8 worm cellular contexts compared by ENCODE assay signal in the genomic region with DNA sequence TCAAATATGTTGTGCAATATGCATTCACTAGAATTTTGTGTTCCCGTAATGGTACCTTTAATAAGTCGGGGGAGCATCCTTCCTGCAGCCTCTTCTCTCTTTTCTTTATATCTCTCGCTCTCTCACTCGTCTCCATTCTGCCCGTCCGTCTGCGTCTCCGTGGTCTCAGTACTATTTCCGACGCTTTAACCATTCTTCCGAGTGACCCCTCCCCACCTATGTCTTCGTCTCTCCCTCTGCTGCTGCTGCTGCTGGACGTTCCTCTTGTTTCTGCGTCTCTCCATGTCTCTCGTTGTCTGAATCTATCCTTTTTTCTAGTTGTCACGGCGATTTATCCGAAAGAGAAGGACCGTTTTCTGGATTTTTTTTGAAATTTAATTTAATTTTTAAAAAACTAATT.
TF ChIP-seq lines count a peak whose summit lies in the region.

No protein-coding gene starts in this region.

TF ChIP-seq in whole organism, L1 larva, 84 proteins besides CTCF, POLR2A, EP300 and RAD21 (continues in another document):
- TF ChIP-seq ztf-11 (tag; optimal IDR thresholded peaks at IDR 0.05; lab: Kevin White, UChicago), result peak in 1 of 2 experiments; percentile 63
- TF ChIP-seq hpl-2 (GFP tag; optimal IDR thresholded peaks at IDR 0.05; lab: Kevin White, UChicago), result no peak
- TF ChIP-seq egl-13 (tag; optimal IDR thresholded peaks at IDR 0.05; lab: Kevin White, UChicago), result peak; percentile 66
- TF ChIP-seq snu-23 (GFP tag; optimal IDR thresholded peaks at IDR 0.05; lab: Kevin White, UChicago), result peak; percentile 86
- TF ChIP-seq mdl-1 (tag; optimal IDR thresholded peaks at IDR 0.05; lab: Kevin White, UChicago), result peak in 1 of 2 experiments; percentile 62
- TF ChIP-seq nhr-77 (tag; optimal IDR thresholded peaks at IDR 0.05; lab: Kevin White, UChicago), result peak; percentile 9
- TF ChIP-seq egl-27 (tag; optimal IDR thresholded peaks at IDR 0.05; lab: Kevin White, UChicago), result no peak
- peak; percentile 64 for TF ChIP-seq fos-1 (tag; optimal IDR thresholded peaks at IDR 0.05; lab: Kevin White, UChicago)
- TF ChIP-seq skn-1 (tag; optimal IDR thresholded peaks at IDR 0.05; lab: Kevin White, UChicago), result peak; percentile 72

TF ChIP-seq in whole organism, L2 larva, 48 proteins besides CTCF, POLR2A, EP300 and RAD21 (continues in another document):
- peak; percentile 40 for TF ChIP-seq crh-2 (tag; optimal IDR thresholded peaks at IDR 0.05; lab: Kevin White, UChicago)
- TF ChIP-seq ztf-1 (GFP tag; conservative IDR thresholded peaks at IDR 0.05; lab: Robert Waterston, UW), result no peak
- TF ChIP-seq C34F6.9 (tag; optimal IDR thresholded peaks at IDR 0.05; lab: Kevin White, UChicago), result peak; percentile 62
- TF ChIP-seq unc-55 (GFP tag; optimal IDR thresholded peaks at IDR 0.05; lab: Kevin White, UChicago), result peak; percentile 69
- no peak for TF ChIP-seq skn-1 (tag; optimal IDR thresholded peaks at IDR 0.05; lab: Kevin White, UChicago)
- TF ChIP-seq elt-3 (tag; optimal IDR thresholded peaks at IDR 0.05; lab: Kevin White, UChicago), result no peak
- peak; percentile 56 for TF ChIP-seq gmeb-1 (tag; optimal IDR thresholded peaks at IDR 0.05; lab: Kevin White, UChicago)
- TF ChIP-seq sma-3 (GFP tag; optimal IDR thresholded peaks at IDR 0.05; lab: Kevin White, UChicago), result peak; percentile 56
- TF ChIP-seq egl-27 (tag; optimal IDR thresholded peaks at IDR 0.05; lab: Kevin White, UChicago), result peak; percentile 42
- TF ChIP-seq zag-1 (tag; optimal IDR thresholded peaks at IDR 0.05; lab: Kevin White, UChicago), result peak; percentile 15
- peak; percentile 98 for TF ChIP-seq F13H6.1 (tag; optimal IDR thresholded peaks at IDR 0.05; lab: Kevin White, UChicago)

TF ChIP-seq in whole organism, L3 larva, 47 proteins besides CTCF, POLR2A, EP300 and RAD21 (continues in another document):
- TF ChIP-seq unc-62 (GFP tag; optimal IDR thresholded peaks at IDR 0.05; lab: Kevin White, UChicago), result no peak
- no peak for TF ChIP-seq nhr-43 (tag; optimal IDR thresholded peaks at IDR 0.05; lab: Kevin White, UChicago; ENCODE audit: poor library complexity, severe bottlenecking)
- TF ChIP-seq egl-5 (tag; optimal IDR thresholded peaks at IDR 0.05; lab: Kevin White, UChicago), result no peak
- TF ChIP-seq nhr-28 (tag; optimal IDR thresholded peaks at IDR 0.05; lab: Kevin White, UChicago), result no peak
- TF ChIP-seq nhr-76 (tag; optimal IDR thresholded peaks at IDR 0.05; lab: Kevin White, UChicago), result no peak
- TF ChIP-seq lsy-12 (tag; optimal IDR thresholded peaks at IDR 0.05; lab: Kevin White, UChicago), result no peak
- TF ChIP-seq elt-1 (tag; optimal IDR thresholded peaks at IDR 0.05; lab: Kevin White, UChicago), result no peak
- no peak for TF ChIP-seq ceh-82 (tag; optimal IDR thresholded peaks at IDR 0.05; lab: Kevin White, UChicago)
- TF ChIP-seq mml-1 (tag; optimal IDR thresholded peaks at IDR 0.05; lab: Kevin White, UChicago), result no peak
- TF ChIP-seq ceh-28 (tag; optimal IDR thresholded peaks at IDR 0.05; lab: Kevin White, UChicago), result peak; percentile 52
- TF ChIP-seq fkh-10 (GFP tag; optimal IDR thresholded peaks at IDR 0.05; lab: Kevin White, UChicago), result no peak
- TF ChIP-seq eor-1 (tag; optimal IDR thresholded peaks at IDR 0.05; lab: Kevin White, UChicago), result no peak

TF ChIP-seq in whole organism, L4 larva, 104 proteins besides CTCF, POLR2A, EP300 and RAD21 (continues in another document):
- no peak for TF ChIP-seq Y5F2A.4 (GFP tag; optimal IDR thresholded peaks at IDR 0.05; lab: Kevin White, UChicago)
- peak; percentile 37; the same call in 1 of the 2 replicates for TF ChIP-seq T26A8.4 (GFP tag; IDR thresholded peaks at IDR 0.05; lab: Robert Waterston, UW)
- TF ChIP-seq R02D3.7 (tag; optimal IDR thresholded peaks at IDR 0.05; lab: Kevin White, UChicago), result no peak
- no peak for TF ChIP-seq lir-3 (tag; optimal IDR thresholded peaks at IDR 0.05; lab: Kevin White, UChicago)
- TF ChIP-seq ceh-82 (tag; optimal IDR thresholded peaks at IDR 0.05; lab: Kevin White, UChicago), result no peak
- TF ChIP-seq ceh-44 (GFP tag; IDR thresholded peaks at IDR 0.05; lab: Robert Waterston, UW), result no peak
- TF ChIP-seq spr-3 (GFP tag; optimal IDR thresholded peaks at IDR 0.05; lab: Kevin White, UChicago), result no peak
- peak; percentile 48 for TF ChIP-seq dpl-1 (GFP tag; optimal IDR thresholded peaks at IDR 0.05; lab: Kevin White, UChicago)
- TF ChIP-seq attf-4 (tag; optimal IDR thresholded peaks at IDR 0.05; lab: Kevin White, UChicago), result no peak
- peak; percentile 67 for TF ChIP-seq dve-1 (tag; optimal IDR thresholded peaks at IDR 0.05; lab: Kevin White, UChicago; ENCODE audit: insufficient read depth)
- TF ChIP-seq ces-1 (GFP tag; optimal IDR thresholded peaks at IDR 0.05; lab: Kevin White, UChicago), result no peak
- no peak for TF ChIP-seq zip-11 (GFP tag; IDR thresholded peaks at IDR 0.05; lab: Robert Waterston, UW)

TF ChIP-seq in whole organism, late embryonic, 69 proteins besides CTCF, POLR2A, EP300 and RAD21 (continues in another document):
- TF ChIP-seq gmeb-2 (tag; optimal IDR thresholded peaks at IDR 0.05; lab: Kevin White, UChicago), result no peak
- TF ChIP-seq ceh-34 (tag; optimal IDR thresholded peaks at IDR 0.05; lab: Kevin White, UChicago), result peak; percentile 49
- TF ChIP-seq fkh-10 (GFP tag; optimal IDR thresholded peaks at IDR 0.05; lab: Kevin White, UChicago), result no peak
- no peak for TF ChIP-seq K02D7.2 (tag; optimal IDR thresholded peaks at IDR 0.05; lab: Kevin White, UChicago)
- no peak for TF ChIP-seq C38D4.7 (GFP tag; optimal IDR thresholded peaks at IDR 0.05; lab: Kevin White, UChicago)
- TF ChIP-seq unc-42 (tag; optimal IDR thresholded peaks at IDR 0.05; lab: Kevin White, UChicago), result peak; percentile 36
- TF ChIP-seq ceh-31 (tag; optimal IDR thresholded peaks at IDR 0.05; lab: Kevin White, UChicago), result peak; percentile 81
- peak; percentile 83 for TF ChIP-seq nfya-1 (tag; optimal IDR thresholded peaks at IDR 0.05; lab: Kevin White, UChicago)
- no peak for TF ChIP-seq ttx-3 (tag; optimal IDR thresholded peaks at IDR 0.05; lab: Kevin White, UChicago)
- no peak for TF ChIP-seq sox-2 (GFP tag; IDR thresholded peaks at IDR 0.05; lab: Robert Waterston, UW)
- peak; percentile 53 for TF ChIP-seq hlh-30 (tag; optimal IDR thresholded peaks at IDR 0.05; lab: Kevin White, UChicago; ENCODE audit: insufficient read depth)
- peak; percentile 19 for TF ChIP-seq C08G9.2 (tag; optimal IDR thresholded peaks at IDR 0.05; lab: Kevin White, UChicago)

TF ChIP-seq in whole organism, midembryonic, 9 proteins besides CTCF, POLR2A, EP300 and RAD21:
- TF ChIP-seq ztf-29 (GFP tag; IDR thresholded peaks at IDR 0.05; lab: Robert Waterston, UW) (no peak), flt-1 (GFP tag; IDR thresholded peaks at IDR 0.05; lab: Robert Waterston, UW) (peak; percentile 69; the same call in 1 of the 2 replicates), cog-1 (tag; optimal IDR thresholded peaks at IDR 0.05; lab: Kevin White, UChicago) (peak; percentile 11)

TF ChIP-seq in whole organism, mixed stage, embryonic, 35 proteins besides CTCF, POLR2A, EP300 and RAD21 (continues in another document):
- TF ChIP-seq drap-1 (GFP tag; optimal IDR thresholded peaks at IDR 0.05; lab: Kevin White, UChicago), result no peak
- TF ChIP-seq lin-32 (GFP tag; optimal IDR thresholded peaks at IDR 0.05; lab: Kevin White, UChicago), result no peak
- TF ChIP-seq M03D4.4 (tag; optimal IDR thresholded peaks at IDR 0.05; lab: Kevin White, UChicago), result no peak
- TF ChIP-seq blmp-1 (tag; optimal IDR thresholded peaks at IDR 0.05; lab: Kevin White, UChicago), result no peak
- no peak for TF ChIP-seq sptf-1 (tag; optimal IDR thresholded peaks at IDR 0.05; lab: Kevin White, UChicago)
- TF ChIP-seq lin-13 (tag; optimal IDR thresholded peaks at IDR 0.05; lab: Kevin White, UChicago), result no peak
- TF ChIP-seq mab-5 (tag; optimal IDR thresholded peaks at IDR 0.05; lab: Kevin White, UChicago), result no peak
- no peak for TF ChIP-seq snpc-4 (tag; optimal IDR thresholded peaks at IDR 0.05; lab: Kevin White, UChicago)
- TF ChIP-seq nhr-2 (tag; optimal IDR thresholded peaks at IDR 0.05; lab: Kevin White, UChicago), result peak; percentile 8
- TF ChIP-seq ceh-43 (GFP tag; optimal IDR thresholded peaks at IDR 0.05; lab: Kevin White, UChicago), result no peak
- TF ChIP-seq unc-62 (GFP tag; optimal IDR thresholded peaks at IDR 0.05; lab: Kevin White, UChicago), result no peak
- peak; percentile 11 for TF ChIP-seq hlh-1 (tag; optimal IDR thresholded peaks at IDR 0.05; lab: Kevin White, UChicago)
- TF ChIP-seq cnd-1 (tag; optimal IDR thresholded peaks at IDR 0.05; lab: Kevin White, UChicago), result no peak
- no peak for TF ChIP-seq ceh-39 (tag; optimal IDR thresholded peaks at IDR 0.05; lab: Kevin White, UChicago)
- TF ChIP-seq pha-4 (tag; optimal IDR thresholded peaks at IDR 0.05; lab: Kevin White, UChicago), result no peak
- TF ChIP-seq ham-2 (GFP tag; optimal IDR thresholded peaks at IDR 0.05; lab: Kevin White, UChicago), result peak; percentile 7
- TF ChIP-seq unc-120 (tag; optimal IDR thresholded peaks at IDR 0.05; lab: Kevin White, UChicago; ENCODE audit: poor library complexity, severe bottlenecking), result peak; percentile 70

TF ChIP-seq in whole organism, young adult, 124 proteins besides CTCF, POLR2A, EP300 and RAD21 (continues in another document):
- TF ChIP-seq mel-28 (tag; optimal IDR thresholded peaks at IDR 0.05; lab: Kevin White, UChicago; ENCODE audit: borderline replicate concordance) (no peak), snpc-4 (GFP tag; optimal IDR thresholded peaks at IDR 0.05; lab: Kevin White, UChicago) (no peak), snpc-4 (tag; optimal IDR thresholded peaks at IDR 0.05; lab: Kevin White, UChicago) (peak in 3 of 4 experiments; percentile 1 to 38 (median 1)), ama-1 (optimal IDR thresholded peaks at IDR 0.05; lab: Kevin White, UChicago) (no peak), ama-1 (GFP tag; optimal IDR thresholded peaks at IDR 0.05; lab: Kevin White, UChicago) (no peak), K12H6.12 (tag; optimal IDR thresholded peaks at IDR 0.05; lab: Kevin White, UChicago) (peak; percentile 13), attf-5 (GFP tag; optimal IDR thresholded peaks at IDR 0.05; lab: Kevin White, UChicago) (peak; percentile 40), cebp-1 (GFP tag; IDR thresholded peaks at IDR 0.05; lab: Robert Waterston, UW) (no peak), cebp-1 (tag; optimal IDR thresholded peaks at IDR 0.05; lab: Kevin White, UChicago) (peak; percentile 58), madf-10 (tag; optimal IDR thresholded peaks at IDR 0.05; lab: Kevin White, UChicago) (peak; percentile 14), attf-3 (GFP tag; conservative IDR thresholded peaks at IDR 0.05; lab: Robert Waterston, UW) (0 out of 2 replicates have a peak, but pooled peaks have one; percentile 26), hmg-1.2 (GFP tag; IDR thresholded peaks at IDR 0.05; lab: Robert Waterston, UW) (peak; percentile 98), pbrm-1 (GFP tag; IDR thresholded peaks at IDR 0.05; lab: Robert Waterston, UW) (peak; percentile 41; the same call in 1 of the 2 replicates), nhr-80 (tag; optimal IDR thresholded peaks at IDR 0.05; lab: Kevin White, UChicago) (peak; percentile 25), ets-4 (GFP tag; optimal IDR thresholded peaks at IDR 0.05; lab: Kevin White, UChicago) (no peak), bed-2 (GFP tag; IDR thresholded peaks at IDR 0.05; lab: Robert Waterston, UW) (no peak), nhr-90 (tag; optimal IDR thresholded peaks at IDR 0.05; lab: Kevin White, UChicago) (no peak), nfya-1 (tag; optimal IDR thresholded peaks at IDR 0.05; lab: Kevin White, UChicago; ENCODE audit: borderline replicate concordance, insufficient read depth) (no peak)
